Fruit fly (Drosophila melanogaster): ENCODE data around the gene Cyp9f3.
A peak's percentile ranks its signal among the peaks of the same experiment; 100 is the strongest.

Cyp9f3 gene

dm6 chr3R:12402935-12403334, 4.2 kb upstream of the Cyp9f3 start (continued):
- TF ChIP-seq D19A (tag; optimal IDR thresholded peaks at IDR 0.05) (peak; percentile 99), CG6654 (GFP tag; optimal IDR thresholded peaks at IDR 0.05) (peak; percentile 94), HHEX (GFP tag; optimal IDR thresholded peaks at IDR 0.05) (peak; percentile 98), gsb (GFP tag; IDR thresholded peaks at IDR 0.05) (peak; percentile 92), vfl (GFP tag; optimal IDR thresholded peaks at IDR 0.05) (peak; percentile 93), hb (GFP tag; IDR thresholded peaks at IDR 0.05; ENCODE audit: partially characterized antibody) (no peak), CG34224 (GFP tag; IDR thresholded peaks at IDR 0.05; ENCODE audit: partially characterized antibody) (peak; percentile 55; the same call in 1 of the 3 replicates), dmrt99B (tag; optimal IDR thresholded peaks at IDR 0.05) (peak; percentile 100), E2f1 (GFP tag; IDR thresholded peaks at IDR 0.05) (peak; percentile 95), CG14710 (tag; optimal IDR thresholded peaks at IDR 0.05) (peak; percentile 98), CG17612 (GFP tag; IDR thresholded peaks at IDR 0.05) (peak; percentile 79), CrebB (tag; optimal IDR thresholded peaks at IDR 0.05) (peak; percentile 98), Mad (GFP tag; optimal IDR thresholded peaks at IDR 0.05) (peak; percentile 94), stc (GFP tag; IDR thresholded peaks at IDR 0.05) (peak; percentile 97), dysf (GFP tag; IDR thresholded peaks at IDR 0.05) (peak; percentile 97), slbo (GFP tag; IDR thresholded peaks at IDR 0.05) (peak; percentile 92), CG14441 (GFP tag; IDR thresholded peaks at IDR 0.05) (peak; percentile 95), TFAM (GFP tag; optimal IDR thresholded peaks at IDR 0.05) (peak; percentile 94), usp (GFP tag; optimal IDR thresholded peaks at IDR 0.05) (no peak), C15 (GFP tag; IDR thresholded peaks at IDR 0.05) (peak; percentile 87), caup (GFP tag; optimal IDR thresholded peaks at IDR 0.05; ENCODE audit: severe bottlenecking) (peak; percentile 97), ems (GFP tag; optimal IDR thresholded peaks at IDR 0.05) (peak; percentile 97), gem (tag; optimal IDR thresholded peaks at IDR 0.05) (peak; percentile 99), cad (GFP tag; optimal IDR thresholded peaks at IDR 0.05) (no peak), CG1233 (GFP tag; optimal IDR thresholded peaks at IDR 0.05) (peak; percentile 98), ranshi (GFP tag; IDR thresholded peaks at IDR 0.05) (peak; percentile 96), br (optimal IDR thresholded peaks at IDR 0.05) (no peak), gt (GFP tag; IDR thresholded peaks at IDR 0.05) (peak; percentile 85), CG10462 (GFP tag; optimal IDR thresholded peaks at IDR 0.05) (peak; percentile 93), Nf-YC (tag; optimal IDR thresholded peaks at IDR 0.05) (peak; percentile 92), CG3838 (GFP tag; optimal IDR thresholded peaks at IDR 0.05) (peak; percentile 90), CG4730 (GFP tag; IDR thresholded peaks at IDR 0.05) (peak; percentile 86), Spps (tag; optimal IDR thresholded peaks at IDR 0.05) (peak; percentile 98), maf-S (GFP tag; optimal IDR thresholded peaks at IDR 0.05) (peak; percentile 94), Nf-YB (GFP tag; optimal IDR thresholded peaks at IDR 0.05) (peak; percentile 89), CG30431 (GFP tag; optimal IDR thresholded peaks at IDR 0.05) (peak; percentile 94), row (GFP tag; IDR thresholded peaks at IDR 0.05) (peak; percentile 98), grau (tag; optimal IDR thresholded peaks at IDR 0.05) (peak; percentile 98), CG9932 (GFP tag; IDR thresholded peaks at IDR 0.05) (no peak; the same call in 1 of the 2 replicates), slou (GFP tag; optimal IDR thresholded peaks at IDR 0.05) (peak; percentile 86), slp2 (GFP tag; optimal IDR thresholded peaks at IDR 0.05) (peak; percentile 93), da (GFP tag; optimal IDR thresholded peaks at IDR 0.05) (peak; percentile 85), pb (GFP tag; optimal IDR thresholded peaks at IDR 0.05) (peak; percentile 86), tx (GFP tag; optimal IDR thresholded peaks at IDR 0.05) (peak; percentile 84), CG10274 (GFP tag; optimal IDR thresholded peaks at IDR 0.05) (peak; percentile 95), p53 (GFP tag; optimal IDR thresholded peaks at IDR 0.05) (peak; percentile 80), CG11085 (GFP tag; IDR thresholded peaks at IDR 0.05) (peak; percentile 88), Mes4 (GFP tag; optimal IDR thresholded peaks at IDR 0.05) (peak; percentile 93), chif (GFP tag; optimal IDR thresholded peaks at IDR 0.05) (peak; percentile 95 to 99), bsh (GFP tag; optimal IDR thresholded peaks at IDR 0.05) (peak; percentile 79 to 99), CG5245 (GFP tag; optimal IDR thresholded peaks at IDR 0.05) (peak; percentile 94), CG6272 (GFP tag; IDR thresholded peaks at IDR 0.05) (peak; percentile 73)

All from whole organism, embryonic.